Worm (Caenorhabditis elegans): ENCODE results near the gene sna-2.
"Not testable (repeated sequence)": the region's sequence is repeated elsewhere in the genome, so short reads cannot be mapped to it uniquely, and the experiment has no call there.

sna-2 gene

ce11 chrIV:9761751-9762150, 15.7 kb downstream of the sna-2 start:
- TF ChIP-seq W03F9.2 (tag; optimal IDR thresholded peaks at IDR 0.05) (no peak), him-1 (tag; optimal IDR thresholded peaks at IDR 0.05) (no peak), dao-5 (tag; optimal IDR thresholded peaks at IDR 0.05) (no peak)

DNA sequence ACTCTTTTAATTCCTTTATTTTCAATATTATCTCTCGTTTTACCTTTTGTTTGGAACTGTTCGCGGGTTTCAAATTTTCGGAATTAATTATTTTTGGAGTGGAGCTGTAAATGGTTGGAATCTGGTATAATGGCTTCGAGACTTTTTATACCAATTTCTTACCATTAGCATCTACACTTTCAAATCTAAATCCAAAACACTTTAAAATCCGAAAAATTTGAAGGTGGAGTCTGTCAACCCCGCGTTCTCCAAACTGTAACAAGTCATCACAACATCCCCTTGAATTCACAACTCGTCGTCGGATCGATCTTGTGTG, 20.1 kb downstream of the sna-2 start, which contains the start of gene nhr-97:
Gene nhr-97 (plus strand): TSS at position 217 of the 316 bp plus-strand sequence.
- TF ChIP-seq him-1 (tag; optimal IDR thresholded peaks at IDR 0.05), result no peak
- no peak for TF ChIP-seq dao-5 (tag; optimal IDR thresholded peaks at IDR 0.05)
- TF ChIP-seq W03F9.2 (tag; optimal IDR thresholded peaks at IDR 0.05), result no peak

DNA sequence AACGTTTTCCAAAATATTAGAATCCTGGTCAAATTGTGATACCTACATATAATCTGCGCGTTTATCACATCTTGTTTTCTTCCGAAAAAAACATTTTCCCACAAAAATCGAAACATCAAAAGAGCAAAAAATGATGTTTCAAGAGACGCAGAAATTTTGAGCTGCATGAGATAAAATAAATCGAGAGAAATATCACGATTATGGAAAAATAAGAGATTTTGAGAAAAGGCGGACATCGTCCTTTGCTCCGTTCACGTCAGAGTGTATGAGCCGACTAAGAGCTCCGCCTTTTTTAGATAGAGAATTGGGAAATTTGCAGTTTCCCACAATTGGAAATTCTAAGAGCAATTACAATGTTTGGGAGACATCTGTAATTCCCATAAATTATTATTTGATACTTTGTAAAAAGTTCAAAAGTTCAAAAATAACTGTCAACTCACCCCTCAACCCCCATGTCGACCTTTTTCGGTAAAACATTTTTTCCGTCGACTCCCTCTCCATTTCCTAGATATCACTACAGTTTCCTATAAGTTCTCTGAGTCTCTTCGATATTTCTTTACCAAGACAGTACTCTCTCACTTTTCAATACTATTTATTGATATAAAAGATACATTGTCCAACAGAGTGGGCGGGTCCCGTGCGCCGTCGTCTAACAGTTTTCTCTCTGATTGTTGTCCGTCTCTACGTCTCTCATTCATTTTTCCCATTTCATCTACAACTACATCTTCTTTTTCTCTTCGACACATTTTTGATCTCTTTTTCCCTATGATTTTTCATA, 20.6 kb downstream of the sna-2 start:
- TF ChIP-seq him-1 (tag; optimal IDR thresholded peaks at IDR 0.05) (no peak), W03F9.2 (tag; optimal IDR thresholded peaks at IDR 0.05) (peak; percentile 41)

DNA sequence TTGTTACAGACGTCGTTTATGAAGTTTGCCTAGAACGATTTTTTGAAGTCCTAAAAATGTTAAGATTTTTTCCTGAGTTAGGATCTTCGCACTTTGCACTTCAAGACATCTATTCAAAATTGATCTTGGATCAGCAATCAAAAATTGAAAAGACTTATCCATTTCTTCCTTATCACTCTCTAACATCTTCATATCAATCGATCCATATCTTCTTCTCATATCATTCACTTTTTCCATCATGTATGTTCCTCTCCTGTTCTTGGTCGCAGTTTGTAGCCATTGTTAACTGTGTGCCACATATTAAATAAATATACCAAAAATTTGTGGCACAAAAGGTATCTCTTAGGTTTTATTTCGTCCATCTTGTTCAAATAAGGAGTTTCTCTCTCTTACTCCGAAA, 21.7 kb downstream of the sna-2 start:
- TF ChIP-seq W03F9.2 (tag; optimal IDR thresholded peaks at IDR 0.05), result no peak
- TF ChIP-seq dao-5 (tag; optimal IDR thresholded peaks at IDR 0.05), result no peak
- TF ChIP-seq him-1 (tag; optimal IDR thresholded peaks at IDR 0.05), result no peak

DNA sequence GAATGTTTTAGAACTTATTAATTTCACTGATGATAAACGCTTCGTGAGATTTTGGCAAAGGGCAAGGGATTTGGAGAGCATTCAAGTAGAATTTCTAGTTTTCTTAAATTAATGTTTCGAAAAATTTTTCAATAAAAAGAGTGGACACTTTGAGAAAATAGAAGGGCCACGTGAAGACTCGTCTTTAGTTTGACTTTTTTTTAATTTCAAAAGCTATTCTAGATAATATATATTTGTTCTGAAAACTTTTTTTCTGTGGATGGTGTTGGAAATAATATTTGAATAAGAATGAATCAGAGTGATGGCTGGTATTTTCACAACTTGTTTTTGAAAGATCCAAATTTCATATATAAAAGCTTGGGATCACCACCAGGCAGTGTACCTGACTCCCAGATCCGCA, 29.1 kb downstream of the sna-2 start, which contains the start of gene C28D4.8:
Gene C28D4.8 (minus strand): TSS at position 101 of the 400 bp plus-strand sequence.
- TF ChIP-seq dao-5 (tag; optimal IDR thresholded peaks at IDR 0.05) (no peak), him-1 (tag; optimal IDR thresholded peaks at IDR 0.05) (no peak), W03F9.2 (tag; optimal IDR thresholded peaks at IDR 0.05) (no peak)

ce11 chrIV:9746762-9747161, 30.7 kb downstream of the sna-2 start, which contains the start of gene C28D4.5:
TSS of gene C28D4.5 (minus strand) at chrIV:9746862.
- TF ChIP-seq W03F9.2 (tag; optimal IDR thresholded peaks at IDR 0.05), result no peak
- no peak for TF ChIP-seq him-1 (tag; optimal IDR thresholded peaks at IDR 0.05)
- no peak for TF ChIP-seq dao-5 (tag; optimal IDR thresholded peaks at IDR 0.05)

ce11 chrIV:9744905-9745304, 32.5 kb downstream of the sna-2 start, which contains the start of gene C28D4.4:
TSS of gene C28D4.4 (minus strand) at chrIV:9745005.
- TF ChIP-seq W03F9.2 (tag; optimal IDR thresholded peaks at IDR 0.05) (no peak), dao-5 (tag; optimal IDR thresholded peaks at IDR 0.05) (no peak), him-1 (tag; optimal IDR thresholded peaks at IDR 0.05) (no peak)

- no peak for TF ChIP-seq him-1 (tag; optimal IDR thresholded peaks at IDR 0.05)
- no peak for TF ChIP-seq dao-5 (tag; optimal IDR thresholded peaks at IDR 0.05)
- TF ChIP-seq W03F9.2 (tag; optimal IDR thresholded peaks at IDR 0.05), result no peak
Observed at ce11 chrIV:9742883-9743282, 34.6 kb downstream of the sna-2 start, which contains the start of gene C28D4.7. TSS of gene C28D4.7 (minus strand) at chrIV:9743147.

DNA sequence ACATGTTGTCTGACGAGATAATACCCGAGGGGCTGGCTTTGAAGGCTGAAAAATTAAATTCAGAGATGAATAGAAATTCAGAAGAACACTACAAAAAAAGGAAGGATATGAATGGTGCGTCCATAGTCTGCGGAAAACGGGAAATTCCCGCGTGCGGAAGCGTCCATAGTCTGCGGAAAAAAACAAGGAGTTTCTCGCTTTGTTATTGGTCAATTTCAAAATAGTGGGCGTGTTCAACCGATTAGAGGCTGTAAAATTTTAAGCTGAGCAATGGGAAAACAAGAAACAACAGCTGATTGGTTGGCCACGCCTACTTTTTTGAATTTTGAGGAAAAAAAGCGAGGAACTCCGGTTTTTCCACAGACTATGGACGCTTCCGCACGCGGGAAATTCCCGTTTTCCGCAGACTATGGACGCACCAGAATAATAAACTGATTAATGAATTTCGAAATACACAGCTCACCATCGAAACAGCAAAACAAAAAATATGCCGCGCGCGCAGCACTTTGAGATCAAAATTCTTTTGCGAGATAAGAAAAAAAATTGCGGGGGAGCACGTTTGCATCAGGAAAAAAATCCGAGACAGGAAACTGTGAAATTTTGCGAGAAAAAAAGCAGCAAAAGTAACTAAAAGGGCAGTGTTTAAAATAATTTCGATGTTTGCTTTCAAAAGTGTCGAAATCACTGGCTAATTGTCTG, 36.4 kb downstream of the sna-2 start, which contains the start of gene gln-6:
Gene gln-6 (minus strand): TSS at position 51 of the 699 bp plus-strand sequence.
- not testable (repeated sequence) for TF ChIP-seq dao-5, him-1, W03F9.2 (tag; optimal IDR thresholded peaks at IDR 0.05)

ce11 chrIV:9739001-9739400, 38.4 kb downstream of the sna-2 start:
- no peak for TF ChIP-seq him-1 (tag; optimal IDR thresholded peaks at IDR 0.05)
- TF ChIP-seq W03F9.2 (tag; optimal IDR thresholded peaks at IDR 0.05), result no peak
- TF ChIP-seq dao-5 (tag; optimal IDR thresholded peaks at IDR 0.05), result no peak

ce11 chrIV:9738194-9738593, 39.2 kb downstream of the sna-2 start, which contains the start of gene C28D4.10:
TSS of gene C28D4.10 (plus strand) at chrIV:9738494.
- TF ChIP-seq him-1 (tag; optimal IDR thresholded peaks at IDR 0.05), result no peak
- no peak for TF ChIP-seq dao-5 (tag; optimal IDR thresholded peaks at IDR 0.05)
- TF ChIP-seq W03F9.2 (tag; optimal IDR thresholded peaks at IDR 0.05), result no peak

DNA sequence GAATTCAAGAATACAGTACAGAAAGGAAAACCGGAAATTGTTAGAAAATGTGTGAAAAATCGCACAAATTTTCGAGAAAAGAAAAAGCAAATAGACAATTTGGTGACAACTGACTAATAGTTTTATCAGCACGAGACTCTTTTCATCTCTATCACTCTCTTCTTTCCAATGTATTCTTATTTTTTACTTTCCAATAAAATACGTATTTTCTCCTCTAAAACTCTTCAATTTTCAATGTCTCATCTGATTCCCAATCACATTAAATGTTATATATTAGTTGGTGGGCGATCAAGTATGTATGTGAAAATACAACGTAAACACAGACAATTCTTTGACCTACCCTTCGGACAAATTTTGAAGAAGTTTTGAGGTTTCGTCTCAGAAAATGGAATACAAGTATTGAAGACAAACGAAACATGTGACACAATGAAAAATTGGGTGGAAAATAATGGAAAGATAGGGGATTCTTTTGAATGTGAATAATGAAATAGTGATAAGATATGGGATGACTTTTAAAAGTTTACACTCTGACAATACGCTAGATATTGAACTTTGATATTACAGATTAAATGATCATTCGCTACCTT, 40.1 kb downstream of the sna-2 start, which contains the start of gene cka-1:
Gene cka-1 (minus strand): TSS at position 418 of the 587 bp plus-strand sequence.
- no peak for TF ChIP-seq him-1 (tag; optimal IDR thresholded peaks at IDR 0.05)
- no peak for TF ChIP-seq dao-5 (tag; optimal IDR thresholded peaks at IDR 0.05)
- TF ChIP-seq W03F9.2 (tag; optimal IDR thresholded peaks at IDR 0.05), result no peak

DNA sequence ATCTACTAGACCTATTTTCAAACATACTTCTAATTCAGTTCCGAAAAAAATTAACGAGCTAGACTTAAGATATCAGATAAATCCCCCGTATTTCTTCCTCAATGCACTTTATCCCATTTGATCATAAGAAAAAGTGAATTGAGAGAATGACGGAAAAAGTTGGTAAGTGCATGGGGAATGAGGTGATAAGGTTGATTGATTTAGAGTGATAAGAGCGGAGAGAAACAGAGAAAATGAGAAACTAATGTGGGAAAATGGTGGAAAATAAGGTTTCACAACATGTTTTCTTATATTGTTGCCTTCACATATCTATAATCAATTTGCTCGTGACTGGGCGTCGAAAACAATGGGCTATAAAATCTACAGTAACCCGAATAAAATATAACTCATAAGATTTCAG, 41.7 kb downstream of the sna-2 start:
- TF ChIP-seq W03F9.2 (tag; optimal IDR thresholded peaks at IDR 0.05), result peak; percentile 21
- TF ChIP-seq him-1 (tag; optimal IDR thresholded peaks at IDR 0.05), result no peak

DNA sequence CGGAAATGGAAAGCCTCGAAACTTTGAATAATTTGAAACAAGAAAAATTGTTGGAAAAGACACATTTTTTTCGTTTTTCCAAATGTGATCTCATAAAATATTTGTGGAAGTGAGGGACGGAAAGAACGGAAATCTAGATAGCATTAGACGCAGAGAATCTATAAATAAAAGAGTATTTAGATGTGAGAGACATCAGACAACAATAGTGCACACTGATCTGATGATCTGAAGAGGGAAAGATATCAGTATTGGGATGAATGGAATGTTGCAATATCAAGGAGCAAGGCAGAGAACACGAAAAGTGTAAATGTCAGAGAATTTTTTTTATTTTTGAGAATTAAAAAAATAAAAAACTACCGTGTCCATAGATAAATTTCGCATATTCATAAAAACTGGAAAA, 42.6 kb downstream of the sna-2 start:
- TF ChIP-seq dao-5 (tag; optimal IDR thresholded peaks at IDR 0.05), result no peak
- no peak for TF ChIP-seq him-1 (tag; optimal IDR thresholded peaks at IDR 0.05)
- no peak for TF ChIP-seq W03F9.2 (tag; optimal IDR thresholded peaks at IDR 0.05)
